Worm (Caenorhabditis elegans) whole organism, late embryonic: Measurements from ENCODE around the gene col-98.

Experiments
- C38D4.7 ChIP-seq: fragments of 200-800 bp; sonication (Bioruptor generic); optimal IDR thresholded peaks from 2 replicates; lab custom pipeline; 2018; ENCODE audit warnings: mild to moderate bottlenecking, missing genetic modification characterization, moderate library complexity, missing compliant biosample characterization
- F13H6.1 ChIP-seq: sonication (generic microtip); optimal IDR thresholded peaks from 2 replicates; lab custom pipeline; 2016; ENCODE audit warnings: missing genetic modification characterization, missing compliant biosample characterization
- ama-1 ChIP-seq: fragments of 150-350 bp; optimal IDR thresholded peaks from 2 replicates; lab custom pipeline; 2014
- pha-4 ChIP-seq: fragments of 150-350 bp; optimal IDR thresholded peaks from 2 replicates; lab custom pipeline; 2018; ENCODE audit warnings: missing biosample characterization, missing genetic modification reagents, missing genetic modification characterization
- ttx-3 ChIP-seq: sonication (generic microtip); optimal IDR thresholded peaks from 2 replicates; lab custom pipeline; 2016; ENCODE audit warnings: missing genetic modification reagents, missing genetic modification characterization, missing compliant biosample characterization

- TF ChIP-seq ama-1 (lab: Kevin White, UChicago) (no peak), F13H6.1 (tag; lab: Kevin White, UChicago) (no peak), pha-4 (tag; lab: Kevin White, UChicago) (no peak), C38D4.7 (no peak), ttx-3 (no peak)
These were observed 31.1 kb downstream of the col-98 start for ce11 chrIII:13049956-13050355.
